Fruit fly (Drosophila melanogaster) whole organism, embryonic: ENCODE data around the gene CG2540.

Source experiments
- ATbp ChIP-seq: fragments of 200-800 bp; sonication (Bioruptor generic); optimal IDR thresholded peaks from 2 replicates; lab custom pipeline; 2017; ENCODE audit warnings: missing biosample characterization, mild to moderate bottlenecking, missing genetic modification characterization, missing genetic modification reagents
- Atf6 ChIP-seq: fragments of 200-800 bp; sonication (Bioruptor generic); IDR thresholded peaks from 2 replicates; pipeline ENCODE4 v1.3.6; 2022; ENCODE audit warnings: missing biosample characterization, missing genetic modification characterization
- CG11085 ChIP-seq: fragments of 200-800 bp; sonication (Bioruptor generic); IDR thresholded peaks from 2 replicates; pipeline ENCODE4 v1.3.6; 2022; ENCODE audit warnings: missing biosample characterization, missing genetic modification characterization
- CG11695 ChIP-seq: fragments of 200-800 bp; sonication (Bioruptor generic); IDR thresholded peaks from 3 replicates; pipeline ENCODE4 v1.3.6; 2022; ENCODE audit warnings: missing biosample characterization, missing genetic modification characterization
- CG12071 ChIP-seq: fragments of 200-800 bp; sonication (Bioruptor generic); optimal IDR thresholded peaks from 3 replicates; lab custom pipeline; 2018; ENCODE audit warnings: missing biosample characterization, mild to moderate bottlenecking, missing genetic modification characterization
- CG14441 ChIP-seq: fragments of 200-800 bp; sonication (Bioruptor generic); IDR thresholded peaks from 2 replicates; pipeline ENCODE4 v1.3.6; 2022; ENCODE audit warnings: missing biosample characterization, missing genetic modification characterization
- CG14710 ChIP-seq: fragments of 200-800 bp; sonication (Bioruptor generic); optimal IDR thresholded peaks from 3 replicates; lab custom pipeline; 2019; ENCODE audit warnings: missing biosample characterization, mild to moderate bottlenecking, missing genetic modification characterization, moderate library complexity
- CG15696 ChIP-seq: fragments of 200-800 bp; sonication (Bioruptor generic); optimal IDR thresholded peaks from 2 replicates; lab custom pipeline; 2019; ENCODE audit warnings: missing biosample characterization, mild to moderate bottlenecking, missing genetic modification characterization, moderate library complexity
- CG17328 ChIP-seq: fragments of 200-800 bp; sonication (Bioruptor generic); IDR thresholded peaks from 2 replicates; pipeline ENCODE4 v1.3.6; 2022; ENCODE audit warnings: missing biosample characterization, missing genetic modification characterization
- CG2875 ChIP-seq: fragments of 200-800 bp; sonication (Bioruptor generic); optimal IDR thresholded peaks from 2 replicates; lab custom pipeline; 2017; ENCODE audit warnings: missing biosample characterization, mild to moderate bottlenecking, missing genetic modification characterization, missing genetic modification reagents
- CG31388 ChIP-seq: fragments of 200-800 bp; sonication (Bioruptor generic); optimal IDR thresholded peaks from 2 replicates; lab custom pipeline; 2016; ENCODE audit warnings: missing biosample characterization, missing genetic modification characterization
- CG3281 ChIP-seq: fragments of 200-800 bp; sonication (Bioruptor generic); optimal IDR thresholded peaks from 3 replicates; lab custom pipeline; 2017; ENCODE audit warnings: missing biosample characterization, mild to moderate bottlenecking, missing genetic modification characterization
- CG3838 ChIP-seq: fragments of 200-800 bp; sonication (Bioruptor generic); optimal IDR thresholded peaks from 3 replicates; lab custom pipeline; 2016; ENCODE audit warnings: missing biosample characterization, missing genetic modification characterization
- CG4617 ChIP-seq: fragments of 200-800 bp; sonication (Bioruptor generic); optimal IDR thresholded peaks from 3 replicates; lab custom pipeline; 2016; ENCODE audit warnings: missing biosample characterization, missing genetic modification characterization, borderline replicate concordance
- CG6689 ChIP-seq: fragments of 200-800 bp; sonication (Bioruptor generic); IDR thresholded peaks from 2 replicates; pipeline ENCODE4 v1.3.6; 2022; ENCODE audit warnings: missing biosample characterization, missing genetic modification characterization
- CG7839 ChIP-seq: fragments of 200-800 bp; sonication (Bioruptor generic); optimal IDR thresholded peaks from 3 replicates; lab custom pipeline; 2018; ENCODE audit warnings: missing biosample characterization, mild to moderate bottlenecking, missing genetic modification characterization, moderate library complexity
- CHES-1-like ChIP-seq: fragments of 200-800 bp; sonication (Bioruptor generic); optimal IDR thresholded peaks from 2 replicates; lab custom pipeline; 2016; ENCODE audit warnings: missing biosample characterization, missing genetic modification characterization
- CoRest ChIP-seq: fragments of 200-800 bp; sonication (Bioruptor generic); optimal IDR thresholded peaks from 3 replicates; lab custom pipeline; 2018; ENCODE audit warnings: missing biosample characterization, mild to moderate bottlenecking, missing genetic modification characterization, moderate library complexity
- Doc2 ChIP-seq: fragments of 200-800 bp; sonication (Bioruptor generic); IDR thresholded peaks from 2 replicates; pipeline ENCODE4 v1.3.6; 2022; ENCODE audit warnings: missing biosample characterization, missing genetic modification characterization
- Fer3 ChIP-seq: fragments of 200-800 bp; sonication (Bioruptor generic); optimal IDR thresholded peaks from 2 replicates; lab custom pipeline; 2018; ENCODE audit warnings: missing biosample characterization, mild to moderate bottlenecking, missing genetic modification characterization, moderate library complexity
- Gug ChIP-seq: fragments of 200-800 bp; sonication (Bioruptor generic); IDR thresholded peaks from 4 replicates; pipeline ENCODE4 v1.3.6; 2022; ENCODE audit warnings: missing biosample characterization, missing genetic modification characterization
- H15 ChIP-seq: fragments of 200-800 bp; sonication (Bioruptor generic); IDR thresholded peaks from 3 replicates; pipeline ENCODE4 v1.3.6; 2022; ENCODE audit warnings: missing biosample characterization, missing genetic modification characterization
- HLH54F ChIP-seq: fragments of 200-800 bp; sonication (Bioruptor generic); optimal IDR thresholded peaks from 3 replicates; lab custom pipeline; 2016; ENCODE audit warnings: missing biosample characterization, missing genetic modification characterization
- Sox100B ChIP-seq: fragments of 200-800 bp; sonication (Bioruptor generic); optimal IDR thresholded peaks from 3 replicates; lab custom pipeline; 2018; ENCODE audit warnings: missing biosample characterization, mild to moderate bottlenecking, missing genetic modification characterization
- YL-1 ChIP-seq: fragments of 200-800 bp; sonication (Bioruptor generic); optimal IDR thresholded peaks from 3 replicates; lab custom pipeline; 2017; ENCODE audit warnings: missing biosample characterization, mild to moderate bottlenecking, missing genetic modification characterization
- cad ChIP-seq: fragments of >200 bp; optimal IDR thresholded peaks from 2 replicates; lab custom pipeline; 2017; ENCODE audit warnings: missing biosample characterization, missing genetic modification characterization
- caup ChIP-seq: fragments of 200-800 bp; sonication (Bioruptor generic); optimal IDR thresholded peaks from 3 replicates; lab custom pipeline; 2017; ENCODE audit warnings: missing biosample characterization, mild to moderate bottlenecking, missing genetic modification characterization, moderate library complexity; ENCODE audit not compliant: severe bottlenecking
- crc ChIP-seq: fragments of 200-800 bp; sonication (Bioruptor generic); optimal IDR thresholded peaks from 2 replicates; lab custom pipeline; 2016; ENCODE audit warnings: missing biosample characterization, missing genetic modification characterization
- fd3F ChIP-seq: fragments of 200-800 bp; sonication (Bioruptor generic); optimal IDR thresholded peaks from 2 replicates; lab custom pipeline; 2018; ENCODE audit warnings: missing biosample characterization, mild to moderate bottlenecking, missing genetic modification characterization, moderate library complexity
- fru ChIP-seq: fragments of >200 bp; optimal IDR thresholded peaks from 2 replicates; lab custom pipeline; 2017
- gcm ChIP-seq: fragments of 200-800 bp; sonication (Bioruptor generic); optimal IDR thresholded peaks from 2 replicates; lab custom pipeline; 2019; ENCODE audit warnings: missing biosample characterization, mild to moderate bottlenecking, missing genetic modification characterization, moderate library complexity
- hbn ChIP-seq: fragments of 200-800 bp; sonication (Bioruptor generic); IDR thresholded peaks from 2 replicates; pipeline ENCODE4 v1.3.6; 2022; ENCODE audit warnings: missing biosample characterization, missing genetic modification characterization; ENCODE audit not compliant: partially characterized antibody
- hkb ChIP-seq, 2 experiments: fragments of 200-800 bp in 1 of 2; fragments of >200 bp in 1 of 2; sonication (Bioruptor generic) in 1 of 2; IDR thresholded peaks in 1 of 2; optimal IDR thresholded peaks in 1 of 2; 2 replicates each; pipeline versions ENCODE4 v1.3.6 to Lab custom; 2017 to 2022; ENCODE audit warnings: missing biosample characterization in 1 of 2, missing genetic modification characterization in 1 of 2
- klu ChIP-seq: fragments of 200-800 bp; sonication (Bioruptor generic); IDR thresholded peaks from 2 replicates; pipeline ENCODE4 v1.3.6; 2022; ENCODE audit warnings: missing biosample characterization, missing genetic modification characterization
- lab ChIP-seq: fragments of 200-800 bp; sonication (Bioruptor generic); optimal IDR thresholded peaks from 3 replicates; lab custom pipeline; 2017; ENCODE audit warnings: missing biosample characterization, missing genetic modification characterization, mild to moderate bottlenecking, moderate library complexity, missing genetic modification reagents
- lmd ChIP-seq: fragments of 200-800 bp; sonication (Bioruptor generic); IDR thresholded peaks from 2 replicates; pipeline ENCODE4 v1.3.6; 2022; ENCODE audit warnings: missing biosample characterization, missing genetic modification characterization
- lola ChIP-seq, 3 experiments: fragments of >200 bp in 2 of 3; fragments of 200-800 bp in 1 of 3; sonication (Bioruptor generic) in 1 of 3; optimal IDR thresholded peaks; 2 replicates each; lab custom pipeline; 2017 to 2019; ENCODE audit warnings: missing biosample characterization in 3 of 3, missing genetic modification characterization in 3 of 3, mild to moderate bottlenecking in 1 of 3, moderate library complexity in 1 of 3
- luna ChIP-seq: fragments of 200-800 bp; sonication (Bioruptor generic); optimal IDR thresholded peaks from 2 replicates; lab custom pipeline; 2016; ENCODE audit warnings: missing biosample characterization, missing genetic modification characterization
- pan ChIP-seq, 4 experiments: fragments of >200 bp in 3 of 4; fragments of 200-800 bp in 1 of 4; sonication (Bioruptor generic) in 1 of 4; optimal IDR thresholded peaks in 3 of 4; IDR thresholded peaks in 1 of 4; 2 replicates each; pipeline versions ENCODE4 v1.3.6 to Lab custom; 2017 to 2022; ENCODE audit warnings: missing biosample characterization in 2 of 4, missing genetic modification characterization in 2 of 4, mixed read lengths in 1 of 4
- pnt ChIP-seq: fragments of 200-800 bp; sonication (Bioruptor generic); optimal IDR thresholded peaks from 3 replicates; lab custom pipeline; 2016; ENCODE audit warnings: missing biosample characterization, missing genetic modification characterization
- run ChIP-seq: fragments of 200-800 bp; sonication (Bioruptor generic); optimal IDR thresholded peaks from 3 replicates; lab custom pipeline; 2018; ENCODE audit warnings: missing biosample characterization, mild to moderate bottlenecking, missing genetic modification characterization
- sim ChIP-seq: fragments of 200-800 bp; sonication (Bioruptor generic); IDR thresholded peaks from 2 replicates; pipeline ENCODE4 v1.3.6; 2022; ENCODE audit warnings: missing biosample characterization, missing genetic modification characterization
- slbo ChIP-seq: fragments of 200-800 bp; sonication (Bioruptor generic); IDR thresholded peaks from 2 replicates; pipeline ENCODE4 v1.3.6; 2022; ENCODE audit warnings: missing biosample characterization, missing genetic modification characterization
- sr ChIP-seq: fragments of 200-800 bp; sonication (Bioruptor generic); IDR thresholded peaks from 3 replicates; pipeline ENCODE4 v1.3.6; 2022; ENCODE audit warnings: missing biosample characterization, missing genetic modification characterization
- trh ChIP-seq: fragments of 200-800 bp; sonication (Bioruptor generic); optimal IDR thresholded peaks from 2 replicates; lab custom pipeline; 2016; ENCODE audit warnings: missing biosample characterization, missing genetic modification characterization
- wdn ChIP-seq: fragments of 200-800 bp; sonication (Bioruptor generic); IDR thresholded peaks from 2 replicates; pipeline ENCODE4 v1.3.6; 2022; ENCODE audit warnings: missing biosample characterization, missing genetic modification characterization
- zf30C ChIP-seq: fragments of 200-800 bp; sonication (Bioruptor generic); optimal IDR thresholded peaks from 3 replicates; lab custom pipeline; 2018; ENCODE audit warnings: missing biosample characterization, mild to moderate bottlenecking, missing genetic modification characterization

The CG2540 gene

dm6 chrX:12582984-12583869 lies 46.5 kb upstream of the CG2540 start, which contains the start of gene Pits (continued):
- TF ChIP-seq fd3F (GFP tag; lab: Kevin White, UChicago) (no peak), CG11085 (GFP tag; lab: Robert Waterston, UW) (peak; percentile 66), cad (no peak), CG3838 (GFP tag; lab: Kevin White, UChicago) (no peak), hbn (GFP tag; lab: Robert Waterston, UW) (0 out of 2 replicates have a peak, but pooled peaks have one; percentile 30), CoRest (tag; lab: Kevin White, UChicago) (peak; percentile 69), lola (GFP tag; optimal IDR thresholded peaks at IDR 0.05; lab: Kevin White, UChicago) (peak in 1 of 3 experiments; percentile 28), Fer3 (peak; percentile 25), H15 (GFP tag; lab: Robert Waterston, UW) (no peak), trh (no peak), lmd (GFP tag; lab: Robert Waterston, UW) (peak; percentile 45; the same call in 1 of the 2 replicates), ATbp (GFP tag; lab: Kevin White, UChicago) (no peak), CG2875 (GFP tag; lab: Kevin White, UChicago) (no peak), CG3281 (GFP tag; lab: Kevin White, UChicago) (peak; percentile 2), Gug (GFP tag; lab: Robert Waterston, UW) (peak; percentile 32; the same call in 2 of the 4 replicates), hkb (optimal IDR thresholded peaks at IDR 0.05; lab: Kevin White, UChicago) (no peak), hkb (GFP tag; IDR thresholded peaks at IDR 0.05; lab: Robert Waterston, UW) (peak; percentile 46), sr (peak; percentile 78; the same call in 2 of the 3 replicates), slbo (GFP tag; lab: Robert Waterston, UW) (peak; percentile 65), gcm (GFP tag; lab: Kevin White, UChicago) (peak; percentile 53), HLH54F (GFP tag; lab: Kevin White, UChicago) (no peak), Doc2 (GFP tag; lab: Robert Waterston, UW) (no peak), CG15696 (peak; percentile 52), sim (GFP tag; lab: Robert Waterston, UW) (no peak), luna (GFP tag; lab: Kevin White, UChicago) (peak; percentile 15), wdn (GFP tag; lab: Robert Waterston, UW) (0 out of 2 replicates have a peak, but pooled peaks have one; percentile 22), CG4617 (GFP tag; lab: Kevin White, UChicago) (peak; percentile 31), crc (GFP tag; lab: Kevin White, UChicago) (no peak), caup (GFP tag; lab: Kevin White, UChicago) (peak; percentile 75), CG14710 (tag; lab: Kevin White, UChicago) (peak; percentile 68), lab (GFP tag; lab: Kevin White, UChicago) (peak; percentile 59), CG6689 (GFP tag; lab: Robert Waterston, UW) (peak; percentile 56), CG31388 (GFP tag; lab: Kevin White, UChicago) (no peak), pnt (GFP tag; lab: Kevin White, UChicago) (no peak), zf30C (GFP tag; lab: Kevin White, UChicago) (peak; percentile 31), run (tag; lab: Kevin White, UChicago) (peak; percentile 19), klu (GFP tag; lab: Robert Waterston, UW) (peak; percentile 57; the same call in 1 of the 2 replicates), CG11695 (GFP tag; lab: Robert Waterston, UW) (0 out of 3 replicates have a peak, but pooled peaks have one; percentile 7), CG17328 (no peak), pan (optimal IDR thresholded peaks at IDR 0.05; lab: Kevin White, UChicago) (no peak), pan (GFP tag; optimal IDR thresholded peaks at IDR 0.05 in 1 of 2, IDR thresholded peaks at IDR 0.05 in 1 of 2) (peak in 1 of 2 experiments; percentile 8), CG7839 (tag; lab: Kevin White, UChicago) (peak; percentile 47), fru (lab: Kevin White, UChicago) (no peak), CG14441 (GFP tag; lab: Robert Waterston, UW) (peak; percentile 55), Sox100B (GFP tag; lab: Kevin White, UChicago) (peak; percentile 33), Atf6 (GFP tag; lab: Robert Waterston, UW) (peak; percentile 10; the same call in 1 of the 2 replicates), YL-1 (GFP tag; lab: Kevin White, UChicago) (peak; percentile 30), CHES-1-like (GFP tag; lab: Kevin White, UChicago) (peak; percentile 78), CG12071 (GFP tag; lab: Kevin White, UChicago) (peak; percentile 56)
